Fruit fly (Drosophila melanogaster) whole organism, prepupa: ENCODE measurements around the gene Nse1.
A peak's percentile ranks its signal among the peaks of the same experiment; 100 is the strongest.

Experiments used
- Blimp-1 ChIP-seq: fragments of 200-800 bp; sonication (Bioruptor generic); optimal IDR thresholded peaks from 3 replicates; lab custom pipeline; 2017; ENCODE audit warnings: missing biosample characterization, missing genetic modification characterization, mild to moderate bottlenecking, moderate library complexity, missing genetic modification reagents
- CG10631 ChIP-seq: fragments of 200-800 bp; sonication (Bioruptor generic); optimal IDR thresholded peaks from 2 replicates; lab custom pipeline; 2016; ENCODE audit warnings: missing biosample characterization, missing genetic modification characterization
- CG10669 ChIP-seq: fragments of 200-800 bp; sonication (Bioruptor generic); optimal IDR thresholded peaks from 3 replicates; lab custom pipeline; 2018; ENCODE audit warnings: missing biosample characterization, mild to moderate bottlenecking, missing genetic modification characterization, moderate library complexity
- CG11294 ChIP-seq: fragments of 200-800 bp; sonication (Bioruptor generic); IDR thresholded peaks from 2 replicates; pipeline ENCODE4 v1.3.6; 2022; ENCODE audit warnings: missing biosample characterization, missing genetic modification characterization
- CG11762 ChIP-seq: fragments of 200-800 bp; sonication (Bioruptor generic); optimal IDR thresholded peaks from 3 replicates; lab custom pipeline; 2016; ENCODE audit warnings: missing biosample characterization, missing genetic modification characterization; ENCODE audit not compliant: insufficient read depth
- CG11902 ChIP-seq: fragments of 200-800 bp; sonication (Bioruptor generic); optimal IDR thresholded peaks from 3 replicates; lab custom pipeline; 2016; ENCODE audit warnings: missing biosample characterization, missing genetic modification characterization
- CG15336 ChIP-seq: fragments of 200-800 bp; sonication (Bioruptor generic); IDR thresholded peaks from 2 replicates; pipeline ENCODE4 v1.3.6; 2022; ENCODE audit warnings: missing biosample characterization, missing genetic modification characterization
- CG1621 ChIP-seq: fragments of 200-800 bp; sonication (Bioruptor generic); optimal IDR thresholded peaks from 3 replicates; lab custom pipeline; 2018; ENCODE audit warnings: missing biosample characterization, mild to moderate bottlenecking, missing genetic modification characterization
- CG16779 ChIP-seq: fragments of 200-800 bp; sonication (Bioruptor generic); optimal IDR thresholded peaks from 3 replicates; lab custom pipeline; 2017; ENCODE audit warnings: missing biosample characterization, mild to moderate bottlenecking, missing genetic modification characterization
- CG3032 ChIP-seq: fragments of 200-800 bp; optimal IDR thresholded peaks from 2 replicates; lab custom pipeline; 2019; ENCODE audit warnings: missing biosample characterization, mild to moderate bottlenecking, missing genetic modification characterization, moderate library complexity
- CG31627 ChIP-seq: fragments of 200-800 bp; sonication (Bioruptor generic); optimal IDR thresholded peaks from 3 replicates; lab custom pipeline; 2016; ENCODE audit warnings: missing biosample characterization, missing genetic modification characterization
- CG32006 ChIP-seq: fragments of 200-800 bp; sonication (Bioruptor generic); optimal IDR thresholded peaks from 3 replicates; lab custom pipeline; 2017; ENCODE audit warnings: missing biosample characterization, mild to moderate bottlenecking, missing genetic modification characterization
- CG34406 ChIP-seq: fragments of 200-800 bp; sonication (Bioruptor generic); optimal IDR thresholded peaks from 3 replicates; lab custom pipeline; 2016; ENCODE audit warnings: missing biosample characterization, missing genetic modification characterization
- CG3919 ChIP-seq: fragments of 200-800 bp; sonication (Bioruptor generic); optimal IDR thresholded peaks from 3 replicates; lab custom pipeline; 2016; ENCODE audit warnings: missing biosample characterization, missing genetic modification characterization
- CG6163 ChIP-seq: fragments of 200-800 bp; sonication (Bioruptor generic); IDR thresholded peaks from 3 replicates; pipeline ENCODE4 v1.3.6; 2022; ENCODE audit warnings: missing biosample characterization, missing genetic modification characterization
- CG6276 ChIP-seq: fragments of 200-800 bp; sonication (Bioruptor generic); optimal IDR thresholded peaks from 2 replicates; lab custom pipeline; 2017; ENCODE audit warnings: missing biosample characterization, mild to moderate bottlenecking, missing genetic modification characterization
- CG6792 ChIP-seq: fragments of 200-800 bp; sonication (Bioruptor generic); optimal IDR thresholded peaks from 3 replicates; lab custom pipeline; 2016; ENCODE audit warnings: missing biosample characterization, missing genetic modification characterization
- CG6808 ChIP-seq: fragments of 200-800 bp; sonication (Bioruptor generic); optimal IDR thresholded peaks from 3 replicates; lab custom pipeline; 2017; ENCODE audit warnings: missing biosample characterization, missing genetic modification characterization, mild to moderate bottlenecking, moderate library complexity, missing genetic modification reagents
- CG6854 ChIP-seq: fragments of 200-800 bp; sonication (Bioruptor generic); optimal IDR thresholded peaks from 2 replicates; lab custom pipeline; 2017; ENCODE audit warnings: missing biosample characterization, mild to moderate bottlenecking, missing genetic modification characterization
- CG7368 ChIP-seq: fragments of 200-800 bp; sonication (Bioruptor generic); optimal IDR thresholded peaks from 3 replicates; lab custom pipeline; 2016; ENCODE audit warnings: missing biosample characterization, missing genetic modification characterization
- CG8119 ChIP-seq: fragments of 200-800 bp; sonication (Bioruptor generic); IDR thresholded peaks from 3 replicates; pipeline ENCODE4 v1.3.6; 2022; ENCODE audit warnings: missing biosample characterization, missing genetic modification characterization
- CG8632 ChIP-seq: fragments of 200-800 bp; sonication (Bioruptor generic); optimal IDR thresholded peaks from 3 replicates; lab custom pipeline; 2016; ENCODE audit warnings: missing biosample characterization, missing genetic modification characterization
- CG9139 ChIP-seq: fragments of 200-800 bp; sonication (Bioruptor generic); optimal IDR thresholded peaks from 3 replicates; lab custom pipeline; 2017; ENCODE audit warnings: missing biosample characterization, mild to moderate bottlenecking, missing genetic modification characterization
- Eip75B ChIP-seq: fragments of 200-800 bp; sonication (Bioruptor generic); optimal IDR thresholded peaks from 3 replicates; lab custom pipeline; 2016; ENCODE audit warnings: missing biosample characterization, missing genetic modification characterization
- Eip78C ChIP-seq: fragments of 200-800 bp; sonication (Bioruptor generic); peaks from one replicate; lab custom pipeline; 2016; ENCODE audit warnings: missing biosample characterization, missing genetic modification characterization
- Eip93F ChIP-seq: fragments of 200-800 bp; sonication (Bioruptor generic); optimal IDR thresholded peaks from 2 replicates; lab custom pipeline; 2016; ENCODE audit warnings: missing biosample characterization, mild to moderate bottlenecking, missing genetic modification characterization
- Ets21C ChIP-seq: fragments of 200-800 bp; sonication (Bioruptor generic); optimal IDR thresholded peaks from 3 replicates; lab custom pipeline; 2016; ENCODE audit warnings: missing biosample characterization, missing genetic modification characterization
- Gug ChIP-seq: fragments of 200-800 bp; sonication (Bioruptor generic); IDR thresholded peaks from 2 replicates; pipeline ENCODE4 v1.3.6; 2022; ENCODE audit warnings: missing biosample characterization, missing genetic modification characterization
- Hr38 ChIP-seq: sonication (Bioruptor generic); optimal IDR thresholded peaks from 2 replicates; lab custom pipeline; 2016; ENCODE audit warnings: missing biosample characterization, missing genetic modification characterization
- Hr39 ChIP-seq: fragments of 200-800 bp; sonication (Bioruptor generic); optimal IDR thresholded peaks from 2 replicates; lab custom pipeline; 2016; ENCODE audit warnings: missing biosample characterization, missing genetic modification characterization
- Hr4 ChIP-seq: fragments of 200-800 bp; sonication (Bioruptor generic); optimal IDR thresholded peaks from 3 replicates; lab custom pipeline; 2016; ENCODE audit warnings: missing biosample characterization, missing genetic modification characterization
- Lpt ChIP-seq: fragments of 200-800 bp; sonication (Bioruptor generic); optimal IDR thresholded peaks from 3 replicates; lab custom pipeline; 2016; ENCODE audit warnings: missing biosample characterization, missing genetic modification characterization
- Met ChIP-seq: fragments of 200-800 bp; sonication (Bioruptor generic); optimal IDR thresholded peaks from 3 replicates; lab custom pipeline; 2016; ENCODE audit warnings: missing biosample characterization, missing genetic modification characterization
- OdsH ChIP-seq: fragments of 200-800 bp; sonication (Bioruptor generic); optimal IDR thresholded peaks from 3 replicates; lab custom pipeline; 2016; ENCODE audit warnings: missing biosample characterization, missing genetic modification characterization
- Sox102F ChIP-seq: fragments of 200-800 bp; sonication (Bioruptor generic); optimal IDR thresholded peaks from 2 replicates; lab custom pipeline; 2016; ENCODE audit warnings: missing biosample characterization, mild to moderate bottlenecking, missing genetic modification characterization
- Sox14 ChIP-seq: fragments of 200-800 bp; sonication (Bioruptor generic); optimal IDR thresholded peaks from 3 replicates; lab custom pipeline; 2016; ENCODE audit warnings: missing biosample characterization, missing genetic modification characterization
- Sox15 ChIP-seq: fragments of 200-800 bp; sonication (Bioruptor generic); optimal IDR thresholded peaks from 3 replicates; lab custom pipeline; 2016; ENCODE audit warnings: missing biosample characterization, missing genetic modification characterization
- achi ChIP-seq: fragments of 200-800 bp; sonication (Bioruptor generic); optimal IDR thresholded peaks from 3 replicates; lab custom pipeline; 2016; ENCODE audit warnings: missing biosample characterization, missing genetic modification characterization
- acj6 ChIP-seq: fragments of 200-800 bp; sonication (Bioruptor generic); optimal IDR thresholded peaks from 3 replicates; lab custom pipeline; 2016; ENCODE audit warnings: missing biosample characterization, missing genetic modification characterization
- dac ChIP-seq: fragments of 200-800 bp; sonication (Bioruptor generic); optimal IDR thresholded peaks from 2 replicates; lab custom pipeline; 2017; ENCODE audit warnings: missing biosample characterization, mild to moderate bottlenecking, missing genetic modification characterization
- dsx ChIP-seq: fragments of 200-800 bp; optimal IDR thresholded peaks from 3 replicates; lab custom pipeline; 2019; ENCODE audit warnings: missing biosample characterization, mild to moderate bottlenecking, missing genetic modification characterization, moderate library complexity; ENCODE audit not compliant: poor library complexity, severe bottlenecking
- eg ChIP-seq: fragments of 200-800 bp; sonication (Bioruptor generic); IDR thresholded peaks from 3 replicates; pipeline ENCODE4 v1.3.6; 2022; ENCODE audit warnings: missing biosample characterization, missing genetic modification characterization
- esn ChIP-seq: fragments of 200-800 bp; sonication (Bioruptor generic); optimal IDR thresholded peaks from 2 replicates; lab custom pipeline; 2016; ENCODE audit warnings: missing biosample characterization, mild to moderate bottlenecking, missing genetic modification characterization, moderate library complexity
- fd85E ChIP-seq: fragments of 200-800 bp; sonication (Bioruptor generic); optimal IDR thresholded peaks from 3 replicates; lab custom pipeline; 2016; ENCODE audit warnings: missing biosample characterization, missing genetic modification characterization
- fkh ChIP-seq: fragments of 200-800 bp; sonication (Bioruptor generic); optimal IDR thresholded peaks from 3 replicates; lab custom pipeline; 2017; ENCODE audit warnings: missing biosample characterization, mild to moderate bottlenecking, missing genetic modification characterization, moderate library complexity
- lz ChIP-seq: fragments of 200-800 bp; sonication (Bioruptor generic); optimal IDR thresholded peaks from 3 replicates; lab custom pipeline; 2016; ENCODE audit warnings: missing biosample characterization, missing genetic modification characterization
- spab ChIP-seq: fragments of 200-800 bp; sonication (Bioruptor generic); optimal IDR thresholded peaks from 2 replicates; lab custom pipeline; 2017; ENCODE audit warnings: missing biosample characterization, mild to moderate bottlenecking, missing genetic modification characterization, missing genetic modification reagents
- ss ChIP-seq, 2 experiments: fragments of 200-800 bp; sonication (Bioruptor generic); optimal IDR thresholded peaks; 2 replicates in 1 of 2; 3 replicates in 1 of 2; lab custom pipeline; 2017 to 2018; ENCODE audit warnings: mild to moderate bottlenecking in 2 of 2, missing biosample characterization in 2 of 2, missing genetic modification characterization in 2 of 2, moderate library complexity in 1 of 2
- svp ChIP-seq: fragments of 200-800 bp; sonication (Bioruptor generic); peaks from one replicate; lab custom pipeline; 2016; ENCODE audit warnings: missing biosample characterization, missing genetic modification characterization
- topi ChIP-seq: fragments of 200-800 bp; sonication (Bioruptor generic); optimal IDR thresholded peaks from 3 replicates; lab custom pipeline; 2016; ENCODE audit warnings: missing biosample characterization, missing genetic modification characterization
- vri ChIP-seq: fragments of 200-800 bp; sonication (Bioruptor generic); optimal IDR thresholded peaks from 3 replicates; lab custom pipeline; 2016; ENCODE audit warnings: missing biosample characterization, mild to moderate bottlenecking, missing genetic modification characterization

Gene Nse1

dm6 chr2L:6701409-6702199, 24.2 kb upstream of the Nse1 start:
- TF ChIP-seq Hr38 (GFP tag; lab: Kevin White, UChicago) (no peak), CG34406 (GFP tag; lab: Kevin White, UChicago) (peak; percentile 5), Eip93F (GFP tag; lab: Kevin White, UChicago) (no peak), dsx (GFP tag; lab: Kevin White, UChicago) (peak; percentile 20), Hr4 (GFP tag; lab: Kevin White, UChicago) (no peak), CG16779 (no peak), CG11294 (GFP tag; lab: Robert Waterston, UW) (no peak), CG8119 (GFP tag; lab: Robert Waterston, UW) (no peak), dac (no peak), Lpt (GFP tag; lab: Kevin White, UChicago) (no peak), spab (peak; percentile 18), Hr39 (peak; percentile 26), eg (GFP tag; lab: Robert Waterston, UW) (no peak), acj6 (GFP tag; lab: Kevin White, UChicago) (peak; percentile 38), CG6808 (GFP tag; lab: Kevin White, UChicago) (peak; percentile 21), CG3919 (GFP tag; lab: Kevin White, UChicago) (peak; percentile 48), Ets21C (GFP tag; lab: Kevin White, UChicago) (no peak), CG10631 (GFP tag; lab: Kevin White, UChicago) (peak; percentile 1), CG6854 (GFP tag; lab: Kevin White, UChicago) (no peak), CG1621 (tag; lab: Kevin White, UChicago) (no peak), Eip75B (peak; percentile 45), OdsH (GFP tag; lab: Kevin White, UChicago) (peak; percentile 29), CG10669 (GFP tag; lab: Kevin White, UChicago) (peak; percentile 57), CG11762 (GFP tag; lab: Kevin White, UChicago) (no peak), CG3032 (tag; lab: Kevin White, UChicago) (peak; percentile 15), Sox14 (GFP tag; lab: Kevin White, UChicago) (peak; percentile 5), Sox15 (GFP tag; lab: Kevin White, UChicago) (peak; percentile 21), CG15336 (GFP tag; lab: Robert Waterston, UW) (no peak), CG6792 (peak; percentile 35), Met (GFP tag; lab: Kevin White, UChicago) (peak; percentile 40), Gug (GFP tag; lab: Robert Waterston, UW) (no peak), Eip78C (peak; percentile 89), fkh (no peak), Sox102F (GFP tag; lab: Kevin White, UChicago) (no peak), esn (GFP tag; lab: Kevin White, UChicago) (peak; percentile 38), svp (peak; percentile 57), Blimp-1 (GFP tag; lab: Kevin White, UChicago) (peak; percentile 72), ss (GFP tag; optimal IDR thresholded peaks at IDR 0.05; lab: Kevin White, UChicago) (peak; percentile 13 to 18), CG7368 (no peak), fd85E (GFP tag; lab: Kevin White, UChicago) (no peak), vri (peak; percentile 32), CG9139 (GFP tag; lab: Kevin White, UChicago) (no peak), topi (GFP tag; lab: Kevin White, UChicago) (peak; percentile 24), lz (GFP tag; lab: Kevin White, UChicago) (no peak), CG6163 (GFP tag; lab: Robert Waterston, UW) (no peak), CG11902 (GFP tag; lab: Kevin White, UChicago) (peak; percentile 22), CG31627 (GFP tag; lab: Kevin White, UChicago) (no peak), CG8632 (GFP tag; lab: Kevin White, UChicago) (peak; percentile 6), achi (GFP tag; lab: Kevin White, UChicago) (peak; percentile 24), CG6276 (GFP tag; lab: Kevin White, UChicago) (no peak), CG32006 (peak; percentile 8)
